Worm (Caenorhabditis elegans) whole organism, L1 larva: ENCODE results near the gene H12I13.1.

Experiments used
- C34B4.2 ChIP-seq: sonication (generic microtip); optimal IDR thresholded peaks from 2 replicates; lab custom pipeline; 2017; ENCODE audit warnings: mild to moderate bottlenecking, missing genetic modification characterization, missing compliant biosample characterization
- aha-1 ChIP-seq: fragments of 150-350 bp; optimal IDR thresholded peaks from 2 replicates; lab custom pipeline; 2014; ENCODE audit warnings: missing biosample characterization, missing genetic modification characterization
- alr-1 ChIP-seq: fragments of 200-800 bp; sonication (Bioruptor generic); optimal IDR thresholded peaks from 2 replicates; lab custom pipeline; 2018; ENCODE audit warnings: borderline replicate concordance, mild to moderate bottlenecking, missing genetic modification characterization, missing compliant biosample characterization
- blmp-1 ChIP-seq: fragments of 150-350 bp; optimal IDR thresholded peaks from 2 replicates; lab custom pipeline; 2014; ENCODE audit warnings: missing biosample characterization, missing genetic modification characterization
- dpl-1 ChIP-seq, 3 experiments: fragments of 150-350 bp in 2 of 3; sonication (generic microtip) in 1 of 3; optimal IDR thresholded peaks; 2 replicates each; lab custom pipeline; 2014 to 2017; ENCODE audit warnings: missing biosample characterization in 3 of 3, missing genetic modification characterization in 3 of 3, missing genetic modification reagents in 3 of 3
- dsc-1 ChIP-seq: sonication (generic microtip); optimal IDR thresholded peaks from 2 replicates; lab custom pipeline; 2016; ENCODE audit warnings: mild to moderate bottlenecking, missing genetic modification characterization, missing compliant biosample characterization
- egl-13 ChIP-seq: sonication (generic microtip); optimal IDR thresholded peaks from 2 replicates; lab custom pipeline; 2016; ENCODE audit warnings: missing genotype, missing genetic modification reagents, missing genetic modification characterization, missing compliant biosample characterization
- fkh-10 ChIP-seq: sonication (generic microtip); optimal IDR thresholded peaks from 2 replicates; lab custom pipeline; 2017; ENCODE audit warnings: missing biosample characterization, missing genetic modification reagents, missing genetic modification characterization
- fkh-8 ChIP-seq: sonication (generic microtip); optimal IDR thresholded peaks from 2 replicates; lab custom pipeline; 2016; ENCODE audit warnings: mild to moderate bottlenecking, missing genetic modification characterization, missing compliant biosample characterization
- hlh-4 ChIP-seq: sonication (generic microtip); optimal IDR thresholded peaks from 2 replicates; lab custom pipeline; 2016; ENCODE audit warnings: mild to moderate bottlenecking, missing genetic modification characterization, missing compliant biosample characterization
- hpl-2 ChIP-seq: fragments of 150-350 bp; optimal IDR thresholded peaks from 2 replicates; lab custom pipeline; 2014; ENCODE audit warnings: missing biosample characterization, missing genetic modification reagents, missing genetic modification characterization
- lin-14 ChIP-seq: fragments of 200-800 bp; sonication (Bioruptor generic); optimal IDR thresholded peaks from 2 replicates; lab custom pipeline; 2018; ENCODE audit warnings: mild to moderate bottlenecking, missing genetic modification characterization, moderate library complexity, missing compliant biosample characterization
- mab-9 ChIP-seq: fragments of 200-800 bp; sonication (Bioruptor generic); IDR thresholded peaks from 2 replicates; pipeline ENCODE4 v1.3.6; 2022; ENCODE audit warnings: missing genetic modification reagents, missing genetic modification characterization, missing compliant biosample characterization
- mdl-1 ChIP-seq, 2 experiments: fragments of 150-350 bp; optimal IDR thresholded peaks; 2 replicates each; lab custom pipeline; 2014 to 2017; ENCODE audit warnings: missing biosample characterization in 2 of 2, missing genetic modification characterization in 2 of 2, inconsistent platforms in 1 of 2
- mef-2 ChIP-seq: fragments of 150-350 bp; optimal IDR thresholded peaks from 2 replicates; lab custom pipeline; 2014; ENCODE audit warnings: missing biosample characterization, missing genetic modification characterization
- mep-1 ChIP-seq: fragments of 150-350 bp; optimal IDR thresholded peaks from 2 replicates; lab custom pipeline; 2014; ENCODE audit warnings: missing biosample characterization, missing genetic modification characterization
- nhr-20 ChIP-seq: sonication (generic microtip); optimal IDR thresholded peaks from 2 replicates; lab custom pipeline; 2016; ENCODE audit warnings: mild to moderate bottlenecking, missing genetic modification characterization, missing compliant biosample characterization
- nhr-47 ChIP-seq: sonication (generic microtip); optimal IDR thresholded peaks from 2 replicates; lab custom pipeline; 2016; ENCODE audit warnings: mild to moderate bottlenecking, missing genetic modification characterization, moderate library complexity, missing compliant biosample characterization
- nhr-71 ChIP-seq: sonication (generic microtip); optimal IDR thresholded peaks from 2 replicates; lab custom pipeline; 2016; ENCODE audit warnings: mild to moderate bottlenecking, missing genetic modification characterization, moderate library complexity, missing compliant biosample characterization
- nhr-76 ChIP-seq: sonication (generic microtip); optimal IDR thresholded peaks from 2 replicates; lab custom pipeline; 2017; ENCODE audit warnings: missing biosample characterization, missing genetic modification characterization
- nhr-77 ChIP-seq: fragments of 150-350 bp; optimal IDR thresholded peaks from 2 replicates; lab custom pipeline; 2014; ENCODE audit warnings: missing biosample characterization, missing genetic modification characterization
- pag-3 ChIP-seq: sonication (generic microtip); optimal IDR thresholded peaks from 2 replicates; lab custom pipeline; 2017; ENCODE audit warnings: missing genetic modification characterization, mild to moderate bottlenecking, missing compliant biosample characterization, antibody characterized with exemption, borderline replicate concordance; ENCODE audit not compliant: insufficient read depth
- pax-3 ChIP-seq: fragments of 200-800 bp; sonication (Bioruptor generic); optimal IDR thresholded peaks from 2 replicates; lab custom pipeline; 2018; ENCODE audit warnings: mild to moderate bottlenecking, missing genetic modification characterization, moderate library complexity, missing compliant biosample characterization
- pqm-1 ChIP-seq: sonication (generic microtip); optimal IDR thresholded peaks from 3 replicates; lab custom pipeline; 2017; ENCODE audit warnings: missing biosample characterization, missing genetic modification characterization
- snpc-4 ChIP-seq: fragments of 150-350 bp; optimal IDR thresholded peaks from 2 replicates; lab custom pipeline; 2014; ENCODE audit warnings: missing biosample characterization, missing genetic modification characterization
- sox-4 ChIP-seq: sonication (generic microtip); optimal IDR thresholded peaks from 2 replicates; lab custom pipeline; 2016; ENCODE audit warnings: missing genetic modification characterization, missing compliant biosample characterization
- sup-37 ChIP-seq: fragments of 200-800 bp; sonication (Bioruptor generic); optimal IDR thresholded peaks from 2 replicates; lab custom pipeline; 2018; ENCODE audit warnings: mild to moderate bottlenecking, missing genetic modification characterization, missing compliant biosample characterization
- tlp-1 ChIP-seq: fragments of 150-350 bp; optimal IDR thresholded peaks from 2 replicates; lab custom pipeline; 2014; ENCODE audit warnings: missing biosample characterization, missing genetic modification characterization
- unc-130 ChIP-seq: fragments of 150-350 bp; optimal IDR thresholded peaks from 2 replicates; lab custom pipeline; 2017; ENCODE audit warnings: missing biosample characterization, missing genetic modification characterization, inconsistent platforms
- unc-30 ChIP-seq: sonication (generic microtip); optimal IDR thresholded peaks from 2 replicates; lab custom pipeline; 2017; ENCODE audit warnings: missing biosample characterization, missing genetic modification characterization
- unc-86 ChIP-seq: sonication (generic microtip); optimal IDR thresholded peaks from 2 replicates; lab custom pipeline; 2016; ENCODE audit warnings: missing genetic modification characterization, missing compliant biosample characterization
- zag-1 ChIP-seq: fragments of 150-350 bp; optimal IDR thresholded peaks from 2 replicates; lab custom pipeline; 2014; ENCODE audit warnings: missing biosample characterization, missing genetic modification characterization

The H12I13.1 gene

DNA sequence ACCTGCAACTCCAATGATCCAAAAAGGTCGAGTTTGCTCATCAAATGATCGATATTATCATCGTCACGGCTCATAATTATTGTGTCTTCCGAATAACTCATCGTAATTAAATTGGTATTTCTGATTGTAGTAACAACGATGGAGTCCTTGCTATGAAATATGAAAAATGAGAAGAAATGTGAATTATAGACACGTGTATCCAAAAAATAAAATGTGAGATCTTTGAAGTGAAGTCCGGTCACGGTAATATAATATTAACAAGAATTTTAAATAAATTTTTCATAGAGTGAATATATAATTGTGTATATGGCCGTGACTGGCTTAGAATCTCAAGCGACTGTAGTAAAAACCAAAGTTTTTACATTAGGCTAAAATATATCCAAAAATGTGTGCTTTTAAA lies at the start of gene H12I13.1:
Gene H12I13.1 (minus strand): TSS at position 101 of the 400 bp plus-strand sequence.
- TF ChIP-seq mdl-1 (tag; optimal IDR thresholded peaks at IDR 0.05; lab: Kevin White, UChicago) (no peak), tlp-1 (tag; lab: Kevin White, UChicago) (no peak), unc-30 (tag; lab: Kevin White, UChicago) (no peak), mep-1 (tag; lab: Kevin White, UChicago) (no peak), pag-3 (tag; lab: Kevin White, UChicago) (no peak), dpl-1 (GFP tag; optimal IDR thresholded peaks at IDR 0.05; lab: Kevin White, UChicago) (no peak), alr-1 (tag; lab: Kevin White, UChicago) (no peak)

DNA sequence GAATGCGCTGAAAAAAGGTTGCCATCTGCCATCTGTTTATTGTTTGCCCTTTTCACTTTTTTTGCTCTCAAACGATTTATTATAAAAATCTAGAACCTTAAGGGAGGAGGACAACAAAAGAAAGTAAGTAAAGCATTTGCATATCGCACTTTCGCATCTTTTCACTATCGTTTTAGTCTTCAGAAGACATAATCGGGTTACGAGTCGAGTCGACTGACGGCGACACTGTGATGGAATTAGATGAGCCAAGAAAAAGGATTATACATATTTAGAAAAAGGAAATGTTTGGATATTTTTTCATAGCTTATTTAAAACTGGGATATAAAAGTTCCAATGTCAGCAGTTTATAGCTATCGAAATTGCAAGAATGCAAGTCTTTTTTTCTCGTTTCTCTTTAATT lies 49.7 kb upstream of the H12I13.1 start:
- TF ChIP-seq blmp-1 (tag; lab: Kevin White, UChicago) (peak; percentile 25), aha-1 (tag; lab: Kevin White, UChicago) (no peak)

DNA sequence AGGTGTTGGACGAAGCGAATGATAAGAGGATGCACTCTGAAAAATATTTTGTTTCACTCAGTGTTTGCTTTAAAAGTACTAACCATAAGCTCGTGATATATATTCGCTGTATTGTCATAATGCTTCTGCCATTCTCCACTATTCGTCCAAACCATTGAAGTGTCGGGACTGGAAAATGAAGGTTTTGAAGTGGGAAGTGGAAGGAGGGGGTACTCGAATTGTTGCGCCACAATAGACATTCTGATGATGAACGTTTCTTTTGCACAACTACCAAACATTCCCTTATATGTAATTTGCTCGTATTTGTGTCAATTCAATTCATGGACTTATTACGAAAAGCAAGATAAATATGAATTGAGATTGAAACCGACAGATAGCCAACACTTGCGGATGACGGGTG lies 48.3 kb upstream of the H12I13.1 start:
- TF ChIP-seq C34B4.2 (tag; lab: Kevin White, UChicago) (no peak), fkh-10 (GFP tag; lab: Kevin White, UChicago) (peak; percentile 16), egl-13 (tag; lab: Kevin White, UChicago) (no peak)
- TF ChIP-seq, all 84 proteins: peak for 1

DNA sequence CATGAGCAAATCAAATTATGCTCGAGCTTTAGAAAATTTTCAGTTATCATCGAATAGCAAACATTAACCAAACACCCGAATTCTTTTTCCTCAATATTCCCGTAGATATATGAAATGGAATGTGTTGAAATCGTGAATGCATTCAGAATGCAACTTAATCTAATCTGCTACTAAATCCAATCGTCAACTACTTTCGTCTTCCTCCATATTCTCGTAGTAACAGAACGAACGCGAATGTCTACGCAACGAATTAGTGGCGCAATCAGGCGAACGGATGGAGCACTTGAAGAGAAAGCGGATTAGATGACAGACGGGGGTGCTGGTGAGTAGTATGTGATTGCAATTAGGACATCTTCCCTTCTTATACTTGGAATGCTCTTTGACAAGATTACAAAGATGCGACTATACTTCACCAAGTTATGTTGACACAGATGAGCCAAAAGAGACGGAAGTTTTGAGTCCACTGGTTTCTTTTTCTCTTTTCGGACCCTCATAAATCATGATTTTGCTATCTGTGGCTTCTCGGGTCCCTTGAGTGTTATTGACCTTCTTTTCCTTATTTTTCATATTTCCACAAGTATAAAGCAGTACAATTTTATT lies 47.0 kb upstream of the H12I13.1 start:
- no peak for TF ChIP-seq dsc-1
- TF ChIP-seq lin-14: peak; percentile 16
- TF ChIP-seq zag-1 (tag; lab: Kevin White, UChicago): no peak
- no peak for TF ChIP-seq snpc-4 (tag; lab: Kevin White, UChicago)
- TF ChIP-seq, all 84 proteins: peak for 1

DNA sequence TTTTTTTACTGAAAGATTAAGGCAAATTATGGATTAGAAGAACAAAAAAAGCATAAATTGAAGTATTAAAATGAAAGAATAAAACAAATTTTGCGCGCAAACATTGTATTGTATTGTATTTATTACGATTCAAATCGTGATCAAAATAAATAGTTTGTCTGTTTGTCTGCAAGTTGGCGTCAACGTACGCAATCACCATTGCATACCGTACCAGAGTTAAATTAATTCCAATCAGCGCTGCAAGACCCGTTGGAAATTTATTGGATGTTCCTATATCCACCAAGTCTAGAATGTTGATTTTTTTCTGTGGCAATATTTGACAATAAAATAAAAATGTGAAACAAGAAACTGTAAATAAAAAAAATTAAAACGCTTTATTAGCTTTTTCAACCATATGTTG lies 46.2 kb upstream of the H12I13.1 start, which contains the start of gene heri-1:
Gene heri-1 (minus strand): TSS at position 8 of the 400 bp plus-strand sequence.
- TF ChIP-seq pqm-1 (tag; lab: Kevin White, UChicago) (no peak), C34B4.2 (tag; lab: Kevin White, UChicago) (no peak), sox-4 (tag; lab: Kevin White, UChicago) (no peak), sup-37 (no peak), nhr-77 (tag; lab: Kevin White, UChicago) (no peak), unc-86 (tag; lab: Kevin White, UChicago) (no peak), unc-130 (tag; lab: Kevin White, UChicago) (no peak), nhr-76 (tag; lab: Kevin White, UChicago) (no peak), pag-3 (tag; lab: Kevin White, UChicago) (no peak)

DNA sequence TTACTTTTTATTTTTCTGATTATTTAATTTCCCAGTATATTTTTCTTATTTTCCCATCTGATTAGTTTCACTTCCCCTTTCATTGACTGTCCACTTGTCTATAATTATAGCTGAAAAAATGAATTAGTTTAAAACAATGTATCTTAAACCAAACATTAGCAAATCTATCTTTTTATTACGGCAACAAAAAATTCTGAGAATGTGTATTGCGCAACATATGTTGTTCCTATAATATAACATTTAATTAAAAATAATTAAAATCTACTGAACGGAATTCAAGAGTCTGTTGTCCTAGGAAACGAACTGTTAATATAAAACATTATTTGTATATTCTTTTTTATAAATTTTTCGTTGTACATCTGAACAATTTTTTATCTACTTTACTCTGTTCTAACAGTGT lies 43.0 kb upstream of the H12I13.1 start:
- TF ChIP-seq hpl-2: no peak
- TF ChIP-seq, all 84 proteins: peak for 0

DNA sequence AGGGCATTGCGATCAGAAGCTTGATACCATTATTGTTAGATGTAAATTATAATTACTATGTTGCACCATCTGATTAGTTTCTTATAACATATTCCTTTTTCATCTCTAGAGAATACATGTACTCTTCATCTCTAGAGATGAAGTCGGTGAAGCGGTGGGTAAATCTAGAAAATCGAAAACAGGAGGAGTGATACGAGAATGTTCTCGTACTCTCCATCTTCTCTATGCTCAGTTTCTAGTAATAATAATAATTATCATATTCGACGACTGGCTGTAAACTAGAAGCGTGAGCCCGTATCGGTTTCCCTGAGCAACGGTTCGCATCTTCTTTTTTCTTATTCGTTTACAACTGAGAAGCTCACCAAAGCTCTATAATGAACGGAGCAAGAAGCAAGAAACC lies 40.8 kb upstream of the H12I13.1 start:
- TF ChIP-seq fkh-8 (tag; lab: Kevin White, UChicago) (peak; percentile 70), nhr-47 (peak; percentile 15), pax-3 (peak; percentile 17), nhr-71 (tag; lab: Kevin White, UChicago) (peak; percentile 34), mab-9 (GFP tag; lab: Robert Waterston, UW) (no peak), hlh-4 (tag; lab: Kevin White, UChicago) (no peak), nhr-20 (peak; percentile 10), fkh-10 (GFP tag; lab: Kevin White, UChicago) (peak; percentile 16), mef-2 (tag; lab: Kevin White, UChicago) (no peak), egl-13 (tag; lab: Kevin White, UChicago) (no peak)
